Fruit fly (Drosophila melanogaster): ENCODE measurements around the gene SelT.

SelT gene

DNA sequence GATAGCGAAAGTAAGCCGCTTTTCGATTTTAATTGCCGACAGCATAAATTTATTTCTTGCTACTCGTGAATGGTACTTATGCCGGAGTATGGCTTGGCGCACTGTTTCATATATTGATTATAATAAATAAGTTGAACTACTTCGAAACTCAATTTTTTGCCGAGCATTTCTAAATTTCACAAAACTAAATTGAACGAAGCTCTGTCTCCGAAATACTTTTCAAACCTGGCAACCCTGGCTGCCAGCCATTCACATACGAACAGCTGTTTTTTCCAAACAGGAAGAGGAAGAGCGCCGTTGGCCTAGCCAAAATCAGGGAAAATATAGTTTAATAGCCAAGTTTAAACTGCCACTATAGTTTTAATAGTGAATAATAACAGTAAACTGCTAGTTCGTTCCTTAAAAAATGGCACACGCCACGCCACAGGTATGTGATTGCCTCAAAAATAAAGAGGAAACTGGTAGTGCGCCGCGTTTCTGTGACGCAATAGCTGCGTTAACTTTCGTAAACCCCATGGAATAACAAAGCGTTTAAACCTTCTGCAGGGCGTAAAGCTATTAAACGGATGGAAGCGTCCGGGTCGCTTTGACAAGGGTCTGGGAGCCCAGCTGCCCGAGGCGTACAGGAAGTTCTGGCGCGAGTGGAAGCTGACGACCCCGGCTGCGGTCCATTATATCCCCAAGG, 36.8 kb upstream of the SelT start, which contains the start of gene mRpL28:
mRpL28 (plus strand) TSS at position 246 of the 685 bp plus-strand sequence.
- TF ChIP-seq CG7101 (tag; optimal IDR thresholded peaks at IDR 0.05): peak; percentile 15
- TF ChIP-seq bab1 (GFP tag; optimal IDR thresholded peaks at IDR 0.05): peak; percentile 65
- TF ChIP-seq pad (GFP tag; optimal IDR thresholded peaks at IDR 0.05): no peak
- TF ChIP-seq Hr96 (GFP tag; optimal IDR thresholded peaks at IDR 0.05): no peak
- TF ChIP-seq Mnt (GFP tag; optimal IDR thresholded peaks at IDR 0.05): peak; percentile 44
- TF ChIP-seq kay (GFP tag; ENCODE audit: borderline replicate concordance): no peak
- no peak for TF ChIP-seq CG7045 (GFP tag; optimal IDR thresholded peaks at IDR 0.05)
- peak; percentile 94 for TF ChIP-seq CG14711 (tag; optimal IDR thresholded peaks at IDR 0.05)
- TF ChIP-seq CG5204 (GFP tag; optimal IDR thresholded peaks at IDR 0.05): no peak
- TF ChIP-seq ovo (GFP tag; optimal IDR thresholded peaks at IDR 0.05): no peak
- TF ChIP-seq Crg-1 (GFP tag; optimal IDR thresholded peaks at IDR 0.05): no peak
- no peak for TF ChIP-seq CG33017 (tag; optimal IDR thresholded peaks at IDR 0.05)
- no peak for TF ChIP-seq CG1620 (GFP tag; optimal IDR thresholded peaks at IDR 0.05)
- peak; percentile 11 for TF ChIP-seq CG11617 (GFP tag; optimal IDR thresholded peaks at IDR 0.05)
- TF ChIP-seq tj (GFP tag; optimal IDR thresholded peaks at IDR 0.05): peak; percentile 2
- no peak for TF ChIP-seq cic (GFP tag; optimal IDR thresholded peaks at IDR 0.05)

DNA sequence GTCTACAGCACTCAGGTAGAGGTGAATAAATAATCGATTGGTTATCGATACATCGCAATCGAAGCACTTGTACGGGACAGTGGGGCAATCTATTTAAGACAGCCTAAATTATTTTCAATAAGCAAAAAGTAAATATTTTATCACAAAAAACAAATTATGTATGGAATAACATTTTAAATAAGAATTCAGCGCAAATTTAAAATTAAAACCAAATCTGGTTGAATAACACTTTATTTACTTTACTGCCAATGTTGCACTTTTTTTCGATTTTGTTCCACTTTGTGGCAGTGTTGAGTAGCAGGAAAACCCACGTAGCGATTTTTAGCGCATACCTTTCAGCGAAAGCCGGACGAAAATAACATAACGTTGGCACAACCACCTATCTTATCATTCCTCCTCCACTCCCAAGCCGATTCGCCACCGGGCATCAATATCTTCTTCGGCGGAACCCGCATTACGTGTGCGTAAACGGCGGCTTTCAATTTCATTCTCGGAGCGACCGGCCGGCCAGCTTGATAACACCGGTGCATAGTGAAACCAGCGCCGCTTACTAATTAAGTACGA, 33.7 kb upstream of the SelT start, which contains the start of the genes Gmd and CG3792:
Gmd (minus strand) TSS at position 36 of the 564 bp plus-strand sequence.
CG3792 (plus strand) TSS at position 325 of the 564 bp plus-strand sequence.
- TF ChIP-seq cnc (optimal IDR thresholded peaks at IDR 0.05): no peak
- peak; percentile 83 for TF ChIP-seq ovo (GFP tag; optimal IDR thresholded peaks at IDR 0.05)
- TF ChIP-seq cic (GFP tag; optimal IDR thresholded peaks at IDR 0.05): peak; percentile 84
- peak; percentile 95 for TF ChIP-seq bab1 (GFP tag; optimal IDR thresholded peaks at IDR 0.05)
- TF ChIP-seq CG12768 (GFP tag; optimal IDR thresholded peaks at IDR 0.05): peak; percentile 96
- peak; percentile 86 for TF ChIP-seq Mnt (GFP tag; optimal IDR thresholded peaks at IDR 0.05)
- peak; percentile 89 for TF ChIP-seq CG33017 (tag; optimal IDR thresholded peaks at IDR 0.05)
- peak; percentile 94 for TF ChIP-seq CG7045 (GFP tag; optimal IDR thresholded peaks at IDR 0.05)
- TF ChIP-seq Hr96 (GFP tag; optimal IDR thresholded peaks at IDR 0.05): no peak
- TF ChIP-seq CG7101 (tag; optimal IDR thresholded peaks at IDR 0.05): peak; percentile 93
- TF ChIP-seq Crg-1 (GFP tag; optimal IDR thresholded peaks at IDR 0.05): peak; percentile 92
- TF ChIP-seq pad (GFP tag; optimal IDR thresholded peaks at IDR 0.05): peak; percentile 86
- peak; percentile 90 for TF ChIP-seq Clk (GFP tag; optimal IDR thresholded peaks at IDR 0.05)
- no peak for TF ChIP-seq CG5204 (GFP tag; optimal IDR thresholded peaks at IDR 0.05)
- TF ChIP-seq CG14711 (tag; optimal IDR thresholded peaks at IDR 0.05): peak; percentile 89
- TF ChIP-seq tj (GFP tag; optimal IDR thresholded peaks at IDR 0.05): peak; percentile 95
- TF ChIP-seq toe (GFP tag; optimal IDR thresholded peaks at IDR 0.05): no peak
- TF ChIP-seq CG1620 (GFP tag; optimal IDR thresholded peaks at IDR 0.05): peak; percentile 95
- TF ChIP-seq CG11617 (GFP tag; optimal IDR thresholded peaks at IDR 0.05): peak; percentile 95
- TF ChIP-seq kay (GFP tag; ENCODE audit: borderline replicate concordance): no peak

DNA sequence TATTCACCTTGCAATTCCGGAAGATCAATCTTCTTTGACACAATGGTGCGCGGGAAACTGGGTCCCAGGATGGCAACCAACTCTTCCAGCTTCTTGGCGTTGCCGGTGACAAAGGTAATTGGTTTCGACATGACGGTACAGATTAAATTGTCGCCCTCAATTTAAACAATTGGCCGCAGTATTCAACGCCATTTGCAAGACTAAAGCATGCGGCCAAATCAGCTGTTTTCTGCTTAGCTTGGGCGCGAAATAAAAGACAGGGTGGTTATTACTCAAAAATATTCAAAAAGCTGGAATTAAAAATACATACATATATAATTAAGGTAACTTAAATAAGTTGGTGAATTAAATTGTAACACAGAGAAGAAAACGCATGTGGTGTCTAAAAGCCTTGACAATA, 31.6 kb upstream of the SelT start, which contains the start of gene CG8891:
CG8891 (minus strand) TSS at position 242 of the 400 bp plus-strand sequence.
- TF ChIP-seq Mnt (GFP tag; optimal IDR thresholded peaks at IDR 0.05) (peak; percentile 51), cnc (optimal IDR thresholded peaks at IDR 0.05) (no peak), bab1 (GFP tag; optimal IDR thresholded peaks at IDR 0.05) (peak; percentile 14)

DNA sequence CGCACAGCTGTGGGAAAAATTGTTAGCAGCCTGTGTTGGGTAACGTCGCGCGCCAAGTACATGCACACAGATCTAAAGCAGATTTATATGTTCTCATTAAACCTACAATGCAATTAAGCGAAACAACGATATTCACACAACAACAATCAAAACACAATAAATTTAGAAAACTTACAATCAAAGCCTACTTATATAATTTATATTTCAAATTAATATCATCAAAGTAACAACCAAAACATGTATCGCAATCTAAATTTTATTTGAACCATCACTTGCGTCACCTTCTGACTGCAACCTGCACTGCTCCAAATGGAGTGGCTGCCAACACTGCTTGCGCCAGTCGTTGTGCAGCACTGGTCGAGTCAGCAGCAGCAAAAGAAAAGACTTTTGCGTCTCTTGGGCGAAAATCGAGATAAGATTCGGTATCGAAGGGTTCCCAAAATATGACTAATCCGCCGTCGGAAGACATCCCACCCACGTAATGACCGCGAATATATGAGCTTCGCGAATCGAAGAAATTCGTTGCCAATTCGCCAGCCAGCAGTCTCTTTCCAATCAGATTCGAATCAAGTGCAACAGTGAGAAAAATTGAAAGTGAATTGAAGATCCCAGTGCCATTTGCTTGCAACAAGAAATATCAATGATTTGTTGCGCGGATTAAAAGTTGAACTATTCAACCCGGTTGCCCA, 29.3 kb upstream of the SelT start, which contains the start of the genes CG8892 and CG34126:
CG8892 (minus strand) TSS at position 315 of the 689 bp plus-strand sequence.
CG34126 (plus strand) TSS at position 337 of the 689 bp plus-strand sequence.
- no peak for TF ChIP-seq cnc (optimal IDR thresholded peaks at IDR 0.05)
- peak; percentile 97 for TF ChIP-seq CG7045 (GFP tag; optimal IDR thresholded peaks at IDR 0.05)
- TF ChIP-seq pad (GFP tag; optimal IDR thresholded peaks at IDR 0.05): peak; percentile 96
- peak; percentile 99 for TF ChIP-seq CG12768 (GFP tag; optimal IDR thresholded peaks at IDR 0.05)
- TF ChIP-seq CG11617 (GFP tag; optimal IDR thresholded peaks at IDR 0.05): peak; percentile 99
- TF ChIP-seq Mnt (GFP tag; optimal IDR thresholded peaks at IDR 0.05): peak; percentile 97
- peak; percentile 95 for TF ChIP-seq bab1 (GFP tag; optimal IDR thresholded peaks at IDR 0.05)
- TF ChIP-seq Crg-1 (GFP tag; optimal IDR thresholded peaks at IDR 0.05): peak; percentile 99
- peak; percentile 99 for TF ChIP-seq Clk (GFP tag; optimal IDR thresholded peaks at IDR 0.05)
- peak; percentile 99 for TF ChIP-seq toe (GFP tag; optimal IDR thresholded peaks at IDR 0.05)
- peak; percentile 98 for TF ChIP-seq CG7101 (tag; optimal IDR thresholded peaks at IDR 0.05)
- TF ChIP-seq CG1620 (GFP tag; optimal IDR thresholded peaks at IDR 0.05): peak; percentile 99
- TF ChIP-seq kay (GFP tag; ENCODE audit: borderline replicate concordance): no peak
- peak; percentile 99 for TF ChIP-seq ovo (GFP tag; optimal IDR thresholded peaks at IDR 0.05)
- TF ChIP-seq CG14711 (tag; optimal IDR thresholded peaks at IDR 0.05): peak; percentile 95
- peak; percentile 96 for TF ChIP-seq Hr96 (GFP tag; optimal IDR thresholded peaks at IDR 0.05)
- TF ChIP-seq CG5204 (GFP tag; optimal IDR thresholded peaks at IDR 0.05): peak; percentile 98
- peak; percentile 96 for TF ChIP-seq CG33017 (tag; optimal IDR thresholded peaks at IDR 0.05)
- TF ChIP-seq tj (GFP tag; optimal IDR thresholded peaks at IDR 0.05): peak; percentile 90
- peak; percentile 89 for TF ChIP-seq cic (GFP tag; optimal IDR thresholded peaks at IDR 0.05)

DNA sequence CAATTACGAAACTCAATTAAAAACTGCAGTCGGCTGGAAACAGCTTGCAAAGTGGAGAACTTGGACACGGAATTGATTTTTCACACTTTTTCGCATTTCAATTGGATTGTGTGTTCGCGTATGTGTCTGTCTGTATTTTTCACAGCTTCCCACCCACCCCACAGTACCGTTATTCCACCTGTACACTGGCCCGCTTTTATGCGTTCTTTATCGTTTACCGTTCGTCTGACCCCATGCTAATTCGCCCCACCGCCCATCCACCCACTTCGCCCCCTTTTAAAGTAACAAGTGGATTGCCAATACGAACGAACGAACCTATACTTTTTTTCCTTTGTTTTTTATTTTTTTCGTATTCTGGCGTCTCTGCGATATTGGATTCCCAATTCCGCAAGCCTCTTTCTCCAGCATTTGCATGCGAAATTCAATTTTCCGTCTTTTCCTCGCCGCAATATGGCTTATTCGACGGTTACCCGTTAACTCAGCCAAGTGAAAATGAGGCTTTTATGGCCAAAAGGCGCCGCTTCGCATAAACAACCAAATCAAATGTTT, 28.6 kb upstream of the SelT start:
- peak; percentile 41 for TF ChIP-seq tj (GFP tag; optimal IDR thresholded peaks at IDR 0.05)
- peak; percentile 86 for TF ChIP-seq ovo (GFP tag; optimal IDR thresholded peaks at IDR 0.05)
- TF ChIP-seq pad (GFP tag; optimal IDR thresholded peaks at IDR 0.05): peak; percentile 9
- no peak for TF ChIP-seq CG11617 (GFP tag; optimal IDR thresholded peaks at IDR 0.05)
- TF ChIP-seq kay (GFP tag; ENCODE audit: borderline replicate concordance): no peak
